Fruit fly (Drosophila melanogaster): ENCODE measurements around the gene Sgs4.

The Sgs4 gene

dm6 chrX:3241984-3242462 lies 7.9 kb upstream of the Sgs4 start, which contains the start of the genes ng3 and ng1:
ng3 (minus strand) TSS chrX:3242084.
ng1 (plus strand) TSS chrX:3242412.
- no peak for TF ChIP-seq CG10348 (GFP tag; IDR thresholded peaks at IDR 0.05)
- TF ChIP-seq gl (tag; optimal IDR thresholded peaks at IDR 0.05) = no peak
- no peak for TF ChIP-seq EcR (GFP tag; optimal IDR thresholded peaks at IDR 0.05)
- TF ChIP-seq CG9948 (tag; optimal IDR thresholded peaks at IDR 0.05) = no peak

DNA sequence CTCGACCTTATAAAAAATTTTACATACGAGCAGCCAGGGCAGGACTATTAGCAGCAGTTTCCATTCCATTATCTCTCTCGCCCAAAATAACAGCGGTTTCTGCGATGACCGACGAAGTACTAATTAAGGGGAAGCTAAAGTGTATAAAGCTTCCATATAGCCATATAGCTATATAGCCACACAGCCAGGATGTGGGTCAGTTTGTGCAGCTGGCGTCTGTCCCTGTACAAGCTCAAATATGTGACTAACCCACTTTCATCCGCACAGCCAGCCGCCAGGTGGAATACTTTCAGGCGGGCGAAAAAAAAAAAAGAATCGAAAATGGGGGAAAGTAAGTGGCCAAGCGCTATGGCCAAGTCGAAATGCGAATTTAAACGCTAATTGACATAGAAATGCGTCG lies 5.8 kb upstream of the Sgs4 start, which contains the start of gene ng4:
ng4 (minus strand) TSS at position 101 of the 400 bp plus-strand sequence.
- TF ChIP-seq CG4496 (GFP tag; IDR thresholded peaks at IDR 0.05) = no peak
- no peak for TF ChIP-seq Ets98B (GFP tag; IDR thresholded peaks at IDR 0.05)
- no peak for TF ChIP-seq CG8159 (tag; optimal IDR thresholded peaks at IDR 0.05)
- no peak for TF ChIP-seq CG10348 (GFP tag; IDR thresholded peaks at IDR 0.05)
- no peak for TF ChIP-seq CG8301 (tag; optimal IDR thresholded peaks at IDR 0.05)
- TF ChIP-seq CG12605 (GFP tag; IDR thresholded peaks at IDR 0.05) = no peak
- no peak for TF ChIP-seq CG17806 (tag; optimal IDR thresholded peaks at IDR 0.05)
- TF ChIP-seq Pif1A (GFP tag; optimal IDR thresholded peaks at IDR 0.05) = no peak
- no peak for TF ChIP-seq CG15710 (tag; optimal IDR thresholded peaks at IDR 0.05)
- TF ChIP-seq rn (GFP tag; IDR thresholded peaks at IDR 0.05) = no peak
- TF ChIP-seq CG14655 (GFP tag; optimal IDR thresholded peaks at IDR 0.05) = no peak
- TF ChIP-seq fd96Ca (GFP tag; IDR thresholded peaks at IDR 0.05) = no peak
- no peak for TF ChIP-seq CG34367 (tag; optimal IDR thresholded peaks at IDR 0.05)
- no peak for TF ChIP-seq EcR (GFP tag; optimal IDR thresholded peaks at IDR 0.05)
- TF ChIP-seq CG32121 (GFP tag; IDR thresholded peaks at IDR 0.05) = no peak
- TF ChIP-seq D1 (tag; optimal IDR thresholded peaks at IDR 0.05) = no peak

DNA sequence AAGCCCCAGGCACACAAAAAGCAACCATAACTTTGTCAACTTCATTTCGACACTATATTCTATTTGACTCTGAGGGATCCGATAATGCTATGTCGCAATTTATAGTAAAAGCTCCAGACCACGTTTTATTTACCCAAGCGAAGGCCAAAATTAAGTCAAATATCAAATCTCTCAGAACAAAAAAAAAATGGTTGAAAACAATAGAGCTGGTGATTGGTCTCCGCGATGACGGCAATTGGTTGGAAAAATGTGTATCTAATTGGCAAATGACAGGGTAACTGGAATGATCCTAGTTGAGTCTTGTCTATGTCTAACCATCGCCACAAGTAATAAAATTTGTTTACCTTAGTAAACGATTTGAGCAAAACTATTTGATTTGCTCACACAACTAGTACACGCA lies 700 bp upstream of the Sgs4 start, which contains the start of gene Pig1:
Pig1 (minus strand) TSS at position 101 of the 400 bp plus-strand sequence.
- TF ChIP-seq CG13204 (GFP tag; optimal IDR thresholded peaks at IDR 0.05) = no peak
- no peak for TF ChIP-seq CG4496 (GFP tag; IDR thresholded peaks at IDR 0.05)
- no peak for TF ChIP-seq CG32121 (GFP tag; IDR thresholded peaks at IDR 0.05)
- TF ChIP-seq rn (GFP tag; IDR thresholded peaks at IDR 0.05) = no peak
- TF ChIP-seq D1 (tag; optimal IDR thresholded peaks at IDR 0.05) = no peak
- TF ChIP-seq CG10348 (GFP tag; IDR thresholded peaks at IDR 0.05) = no peak

DNA sequence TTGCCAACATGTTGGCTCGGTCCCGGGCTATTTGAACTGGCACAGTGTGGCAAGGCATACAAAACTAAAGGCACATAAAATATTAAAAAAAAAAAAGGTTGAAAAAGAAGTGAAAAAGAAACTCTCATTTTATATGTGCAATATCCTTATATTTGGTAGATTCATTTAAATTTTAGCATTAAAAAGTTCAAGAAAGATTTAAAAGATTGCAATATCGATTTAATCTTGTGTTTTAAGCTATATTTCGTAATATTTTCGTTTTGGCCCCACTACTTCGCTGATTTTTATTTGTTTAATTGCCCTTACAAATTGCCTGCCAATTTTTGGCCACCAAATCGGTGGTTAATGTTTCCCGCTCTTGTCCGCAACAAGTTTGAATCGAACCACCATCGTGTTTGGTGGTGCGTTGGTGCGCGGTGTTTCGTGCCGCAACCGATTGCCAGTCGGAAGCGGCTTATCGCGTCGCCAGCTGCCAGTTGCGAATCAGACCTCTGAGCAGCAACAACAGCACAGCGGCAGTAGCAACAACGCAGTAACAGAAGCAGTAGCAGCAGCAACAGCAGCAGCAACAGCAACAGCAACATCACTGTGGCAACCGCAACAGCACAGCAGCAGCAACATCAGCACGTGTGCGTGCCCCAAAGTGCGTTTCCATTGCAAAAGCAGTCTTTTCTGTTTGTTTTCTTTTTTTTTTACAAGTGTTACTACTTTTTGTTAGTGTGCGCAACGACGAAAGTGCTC lies 5.8 kb downstream of the Sgs4 start:
- peak; percentile 94 for TF ChIP-seq CG9948 (tag; optimal IDR thresholded peaks at IDR 0.05)
- peak; percentile 94 for TF ChIP-seq CG8159 (tag; optimal IDR thresholded peaks at IDR 0.05)
- TF ChIP-seq CG32121 (GFP tag; IDR thresholded peaks at IDR 0.05) = peak; percentile 92
- peak; percentile 95 for TF ChIP-seq CG4496 (GFP tag; IDR thresholded peaks at IDR 0.05)
- TF ChIP-seq CG15710 (tag; optimal IDR thresholded peaks at IDR 0.05) = peak; percentile 87
- peak; percentile 41 for TF ChIP-seq gl (tag; optimal IDR thresholded peaks at IDR 0.05)
- peak; percentile 88 for TF ChIP-seq CG10348 (GFP tag; IDR thresholded peaks at IDR 0.05)
- TF ChIP-seq CG13204 (GFP tag; optimal IDR thresholded peaks at IDR 0.05) = peak; percentile 53
- peak; percentile 81 for TF ChIP-seq CG34367 (tag; optimal IDR thresholded peaks at IDR 0.05)
- peak; percentile 86 for TF ChIP-seq D1 (tag; optimal IDR thresholded peaks at IDR 0.05)
- TF ChIP-seq Pif1B (GFP tag; optimal IDR thresholded peaks at IDR 0.05) = peak; percentile 80
- TF ChIP-seq CG17806 (tag; optimal IDR thresholded peaks at IDR 0.05) = peak; percentile 89
- peak; percentile 89 for TF ChIP-seq rn (GFP tag; IDR thresholded peaks at IDR 0.05)
- peak; percentile 86 for TF ChIP-seq Ets98B (GFP tag; IDR thresholded peaks at IDR 0.05)
- TF ChIP-seq CG8301 (tag; optimal IDR thresholded peaks at IDR 0.05) = peak; percentile 96
- peak; percentile 74 for TF ChIP-seq CG12605 (GFP tag; IDR thresholded peaks at IDR 0.05)
- peak; percentile 98 for TF ChIP-seq CG14655 (GFP tag; optimal IDR thresholded peaks at IDR 0.05)
- TF ChIP-seq fd96Ca (GFP tag; IDR thresholded peaks at IDR 0.05) = peak; percentile 80
- peak; percentile 80 for TF ChIP-seq Snoo (tag; optimal IDR thresholded peaks at IDR 0.05)
- no peak for TF ChIP-seq EcR (GFP tag; optimal IDR thresholded peaks at IDR 0.05)
- peak; percentile 87 for TF ChIP-seq Pif1A (GFP tag; optimal IDR thresholded peaks at IDR 0.05)

- TF ChIP-seq Pif1B (GFP tag; optimal IDR thresholded peaks at IDR 0.05) (no peak), CG8159 (tag; optimal IDR thresholded peaks at IDR 0.05) (no peak), Pif1A (GFP tag; optimal IDR thresholded peaks at IDR 0.05) (no peak), CG9948 (tag; optimal IDR thresholded peaks at IDR 0.05) (no peak), D1 (tag; optimal IDR thresholded peaks at IDR 0.05) (no peak), gl (tag; optimal IDR thresholded peaks at IDR 0.05) (no peak), rn (GFP tag; IDR thresholded peaks at IDR 0.05) (no peak), EcR (GFP tag; optimal IDR thresholded peaks at IDR 0.05) (no peak)
Observed at dm6 chrX:3260536-3260935, 10.6 kb downstream of the Sgs4 start.

DNA sequence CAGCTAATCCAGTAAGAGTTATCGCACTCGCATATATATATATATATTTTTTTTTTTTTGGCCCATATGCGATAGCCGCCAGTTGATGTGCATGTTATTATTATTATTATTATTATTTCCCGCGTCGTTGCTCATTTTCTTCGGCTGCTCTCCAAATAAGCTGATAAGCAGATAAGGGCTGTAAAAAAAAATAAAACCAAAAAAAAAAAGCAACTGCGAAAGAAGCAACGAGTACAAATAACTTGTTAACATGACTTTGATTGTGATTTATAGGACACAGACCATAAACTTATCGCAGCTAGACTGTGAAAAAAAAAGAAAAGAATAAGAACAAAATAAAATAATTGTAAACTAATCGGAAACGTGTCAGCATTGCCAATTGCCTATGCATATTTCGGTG lies 15.9 kb downstream of the Sgs4 start:
- TF ChIP-seq CG8159 (tag; optimal IDR thresholded peaks at IDR 0.05) (no peak), CG12605 (GFP tag; IDR thresholded peaks at IDR 0.05) (0 out of 2 replicates have a peak, but pooled peaks have one; percentile 27)

- no peak for TF ChIP-seq CG8159 (tag; optimal IDR thresholded peaks at IDR 0.05)
Observed at dm6 chrX:3273557-3273956, 23.7 kb downstream of the Sgs4 start.

Measured in whole organism, pupa.